Worm (Caenorhabditis elegans): ENCODE data around the gene str-116.

- TF ChIP-seq lin-54 (GFP tag; optimal IDR thresholded peaks at IDR 0.05) (no peak), ceh-79 (tag; optimal IDR thresholded peaks at IDR 0.05) (no peak), dpl-1 (GFP tag; optimal IDR thresholded peaks at IDR 0.05) (no peak)
These were observed 37.4 kb downstream of the str-116 start for ce11 chrV:11304200-11304599.
